Fruit fly (Drosophila melanogaster) whole organism, pupa: ENCODE data around the gene Ubx.
A peak's percentile ranks its signal among the peaks of the same experiment; 100 is the strongest.

Experiments used
- CG10348 ChIP-seq: fragments of 200-800 bp; sonication (Bioruptor generic); IDR thresholded peaks from 2 replicates; pipeline ENCODE4 v1.3.6; 2022; ENCODE audit warnings: missing biosample characterization, missing genetic modification characterization
- CG12605 ChIP-seq: fragments of 200-800 bp; sonication (Bioruptor generic); IDR thresholded peaks from 2 replicates; pipeline ENCODE4 v1.3.6; 2022; ENCODE audit warnings: missing biosample characterization, missing genetic modification characterization
- CG13204 ChIP-seq: fragments of 200-800 bp; sonication (Bioruptor generic); optimal IDR thresholded peaks from 2 replicates; lab custom pipeline; 2018; ENCODE audit warnings: missing biosample characterization, mild to moderate bottlenecking, missing genetic modification characterization, moderate library complexity
- CG14655 ChIP-seq: fragments of 200-800 bp; sonication (Bioruptor generic); optimal IDR thresholded peaks from 3 replicates; lab custom pipeline; 2017; ENCODE audit warnings: mild to moderate bottlenecking, missing biosample characterization, missing genetic modification reagents, missing genetic modification characterization
- CG15710 ChIP-seq: fragments of 200-800 bp; sonication (Bioruptor generic); optimal IDR thresholded peaks from 2 replicates; lab custom pipeline; 2018; ENCODE audit warnings: missing biosample characterization, mild to moderate bottlenecking, missing genetic modification characterization, moderate library complexity
- CG17806 ChIP-seq: fragments of 200-800 bp; sonication (Bioruptor generic); optimal IDR thresholded peaks from 2 replicates; lab custom pipeline; 2018; ENCODE audit warnings: missing biosample characterization, mild to moderate bottlenecking, missing genetic modification characterization, moderate library complexity
- CG32121 ChIP-seq: fragments of 200-800 bp; sonication (Bioruptor generic); IDR thresholded peaks from 2 replicates; pipeline ENCODE4 v1.3.6; 2022; ENCODE audit warnings: missing biosample characterization, missing genetic modification characterization
- CG34367 ChIP-seq: fragments of 200-800 bp; sonication (Bioruptor generic); optimal IDR thresholded peaks from 2 replicates; lab custom pipeline; 2018; ENCODE audit warnings: missing biosample characterization, mild to moderate bottlenecking, missing genetic modification characterization
- CG4496 ChIP-seq: fragments of 200-800 bp; sonication (Bioruptor generic); IDR thresholded peaks from 3 replicates; pipeline ENCODE4 v1.3.6; 2022; ENCODE audit warnings: missing biosample characterization, missing genetic modification characterization
- CG8159 ChIP-seq: fragments of 200-800 bp; sonication (Bioruptor generic); optimal IDR thresholded peaks from 3 replicates; lab custom pipeline; 2018; ENCODE audit warnings: missing biosample characterization, mild to moderate bottlenecking, missing genetic modification characterization, moderate library complexity
- CG8301 ChIP-seq: fragments of 200-800 bp; sonication (Bioruptor generic); optimal IDR thresholded peaks from 2 replicates; lab custom pipeline; 2018; ENCODE audit warnings: missing biosample characterization, mild to moderate bottlenecking, missing genetic modification characterization
- CG9948 ChIP-seq: fragments of 200-800 bp; sonication (Bioruptor generic); optimal IDR thresholded peaks from 2 replicates; lab custom pipeline; 2018; ENCODE audit warnings: missing biosample characterization, mild to moderate bottlenecking, missing genetic modification characterization, moderate library complexity
- D1 ChIP-seq: fragments of 200-800 bp; sonication (Bioruptor generic); optimal IDR thresholded peaks from 2 replicates; lab custom pipeline; 2018; ENCODE audit warnings: missing biosample characterization, mild to moderate bottlenecking, missing genetic modification characterization, moderate library complexity
- EcR ChIP-seq: fragments of 200-800 bp; sonication (Bioruptor generic); optimal IDR thresholded peaks from 3 replicates; lab custom pipeline; 2019; ENCODE audit warnings: missing biosample characterization, missing genetic modification characterization, mild to moderate bottlenecking, moderate library complexity, missing genetic modification reagents
- Ets98B ChIP-seq: fragments of 200-800 bp; sonication (Bioruptor generic); IDR thresholded peaks from 2 replicates; pipeline ENCODE4 v1.3.6; 2022; ENCODE audit warnings: missing biosample characterization, missing genetic modification characterization
- Pif1A ChIP-seq: fragments of 200-800 bp; sonication (Bioruptor generic); optimal IDR thresholded peaks from 3 replicates; lab custom pipeline; 2016; ENCODE audit warnings: missing biosample characterization, missing genetic modification characterization
- Pif1B ChIP-seq: fragments of 200-800 bp; sonication (Bioruptor generic); optimal IDR thresholded peaks from 3 replicates; lab custom pipeline; 2016; ENCODE audit warnings: missing biosample characterization, missing genetic modification characterization
- Snoo ChIP-seq: fragments of 200-800 bp; sonication (Bioruptor generic); optimal IDR thresholded peaks from 3 replicates; lab custom pipeline; 2017; ENCODE audit warnings: missing biosample characterization, mild to moderate bottlenecking, missing genetic modification characterization, inconsistent platforms
- fd96Ca ChIP-seq: fragments of 200-800 bp; sonication (Bioruptor generic); IDR thresholded peaks from 3 replicates; pipeline ENCODE4 v1.3.6; 2022; ENCODE audit warnings: missing biosample characterization, missing genetic modification characterization
- gl ChIP-seq: fragments of 200-800 bp; sonication (Bioruptor generic); optimal IDR thresholded peaks from 2 replicates; lab custom pipeline; 2018; ENCODE audit warnings: missing biosample characterization, mild to moderate bottlenecking, missing genetic modification characterization
- rn ChIP-seq: fragments of 200-800 bp; sonication (Bioruptor generic); IDR thresholded peaks from 2 replicates; pipeline ENCODE4 v1.3.6; 2022; ENCODE audit warnings: missing biosample characterization, missing genetic modification characterization

Ubx gene

dm6 chr3R:16664144-16664825, 69.9 kb downstream of the Ubx start:
- TF ChIP-seq CG12605 (GFP tag; lab: Robert Waterston, UW) (no peak), Snoo (tag; lab: Kevin White, UChicago) (no peak), EcR (GFP tag; lab: Kevin White, UChicago) (no peak), CG8159 (tag; lab: Kevin White, UChicago) (no peak), CG10348 (GFP tag; lab: Robert Waterston, UW) (no peak), Pif1B (no peak)

- TF ChIP-seq CG13204 (GFP tag; lab: Kevin White, UChicago) (no peak), Snoo (tag; lab: Kevin White, UChicago) (no peak), CG14655 (no peak), rn (GFP tag; lab: Robert Waterston, UW) (no peak), CG9948 (tag; lab: Kevin White, UChicago) (no peak), Pif1B (no peak), CG8301 (no peak), CG34367 (tag; lab: Kevin White, UChicago) (no peak), CG4496 (GFP tag; lab: Robert Waterston, UW) (no peak), CG17806 (no peak), CG15710 (tag; lab: Kevin White, UChicago) (no peak), Ets98B (GFP tag; lab: Robert Waterston, UW) (no peak), CG32121 (no peak), CG8159 (tag; lab: Kevin White, UChicago) (no peak), Pif1A (GFP tag; lab: Kevin White, UChicago) (no peak), CG12605 (GFP tag; lab: Robert Waterston, UW) (no peak), fd96Ca (GFP tag; lab: Robert Waterston, UW) (no peak), gl (tag; lab: Kevin White, UChicago) (no peak), CG10348 (GFP tag; lab: Robert Waterston, UW) (no peak), EcR (GFP tag; lab: Kevin White, UChicago) (no peak)
These were observed 72.5 kb downstream of the Ubx start for dm6 chr3R:16661693-16662092.

DNA sequence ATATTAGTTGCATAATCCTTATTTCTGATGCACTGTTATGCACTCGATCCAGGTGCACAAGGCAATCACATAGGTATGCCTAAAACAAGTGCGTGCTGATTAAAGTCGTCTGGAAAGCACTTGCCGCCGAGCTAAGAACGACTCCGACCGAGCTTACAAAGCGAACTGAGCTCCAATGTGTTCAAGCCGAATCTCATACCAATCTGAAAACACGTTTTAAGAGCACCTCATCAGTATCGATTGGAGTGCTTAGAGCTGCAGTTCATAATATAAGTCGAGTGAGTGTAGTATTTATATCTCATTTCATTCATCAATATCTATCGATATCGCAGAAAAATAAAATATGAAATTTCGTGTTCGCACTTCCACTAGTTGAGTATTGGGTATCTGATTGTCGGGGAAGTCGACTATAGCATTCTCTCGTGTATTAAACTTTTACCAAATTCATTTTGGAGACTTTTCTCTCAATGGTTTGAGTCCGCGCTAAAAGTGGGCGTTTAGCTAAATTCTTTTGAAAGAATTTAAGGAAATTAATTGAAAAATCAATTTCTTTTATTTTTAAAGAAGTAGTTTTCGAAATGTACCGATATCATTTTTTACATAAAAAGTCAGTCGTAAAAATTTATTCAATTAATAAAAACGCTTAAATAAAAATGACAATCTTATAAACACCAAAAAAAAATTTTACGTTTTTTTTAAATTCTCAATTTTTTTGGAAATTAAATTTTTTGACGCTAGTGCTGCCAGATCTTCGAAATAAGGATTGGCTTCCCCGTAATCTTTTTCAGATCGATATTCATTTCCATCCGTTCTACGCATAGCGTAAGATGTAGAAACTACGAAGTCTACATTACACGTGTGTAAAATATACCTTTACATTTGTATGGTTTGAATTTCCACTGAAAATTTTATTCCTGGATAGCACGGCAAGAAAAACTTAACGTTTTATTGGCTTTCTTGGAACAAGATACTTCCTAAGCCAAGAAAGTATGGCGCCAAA, 78.4 kb downstream of the Ubx start, which contains the start of gene modSP:
TSS of gene modSP (minus strand) at position 169 of the 1,000 bp plus-strand sequence.
- TF ChIP-seq CG10348 (GFP tag; lab: Robert Waterston, UW) (no peak), CG8301 (peak; percentile 18), CG8159 (tag; lab: Kevin White, UChicago) (peak; percentile 19), D1 (tag; lab: Kevin White, UChicago) (peak; percentile 13), CG4496 (GFP tag; lab: Robert Waterston, UW) (peak; percentile 68), Pif1A (GFP tag; lab: Kevin White, UChicago) (peak; percentile 59), CG14655 (no peak), CG17806 (peak; percentile 9), CG9948 (tag; lab: Kevin White, UChicago) (no peak), CG34367 (tag; lab: Kevin White, UChicago) (no peak), CG13204 (GFP tag; lab: Kevin White, UChicago) (no peak), Pif1B (no peak), CG15710 (tag; lab: Kevin White, UChicago) (no peak), gl (tag; lab: Kevin White, UChicago) (peak; percentile 31), fd96Ca (GFP tag; lab: Robert Waterston, UW) (peak; percentile 47; the same call in 1 of the 3 replicates), Snoo (tag; lab: Kevin White, UChicago) (peak; percentile 8), rn (GFP tag; lab: Robert Waterston, UW) (no peak), CG12605 (GFP tag; lab: Robert Waterston, UW) (peak; percentile 43; the same call in 1 of the 2 replicates), CG32121 (0 out of 2 replicates have a peak, but pooled peaks have one; percentile 13), EcR (GFP tag; lab: Kevin White, UChicago) (peak; percentile 66), Ets98B (GFP tag; lab: Robert Waterston, UW) (peak; percentile 54; the same call in 1 of the 2 replicates)

- no peak for TF ChIP-seq CG8159 (tag; lab: Kevin White, UChicago)
- TF ChIP-seq CG12605 (GFP tag; lab: Robert Waterston, UW): no peak
- no peak for TF ChIP-seq CG17806
- no peak for TF ChIP-seq CG13204 (GFP tag; lab: Kevin White, UChicago)
- no peak for TF ChIP-seq CG14655
- TF ChIP-seq D1 (tag; lab: Kevin White, UChicago): no peak
- no peak for TF ChIP-seq Pif1B
- TF ChIP-seq CG8301: no peak
- no peak for TF ChIP-seq Ets98B (GFP tag; lab: Robert Waterston, UW)
- TF ChIP-seq CG32121: no peak
- no peak for TF ChIP-seq Snoo (tag; lab: Kevin White, UChicago)
- no peak for TF ChIP-seq Pif1A (GFP tag; lab: Kevin White, UChicago)
- no peak for TF ChIP-seq EcR (GFP tag; lab: Kevin White, UChicago)
These were observed 79.2 kb downstream of the Ubx start for dm6 chr3R:16655000-16655493.

- TF ChIP-seq CG4496 (GFP tag; lab: Robert Waterston, UW) (no peak), CG32121 (no peak), CG34367 (tag; lab: Kevin White, UChicago) (no peak), rn (GFP tag; lab: Robert Waterston, UW) (no peak), CG9948 (tag; lab: Kevin White, UChicago) (no peak), D1 (tag; lab: Kevin White, UChicago) (no peak), CG13204 (GFP tag; lab: Kevin White, UChicago) (no peak), Pif1B (no peak), fd96Ca (GFP tag; lab: Robert Waterston, UW) (no peak), Pif1A (GFP tag; lab: Kevin White, UChicago) (no peak), CG8159 (tag; lab: Kevin White, UChicago) (no peak), Snoo (tag; lab: Kevin White, UChicago) (no peak), CG14655 (no peak), CG17806 (no peak), Ets98B (GFP tag; lab: Robert Waterston, UW) (no peak), CG10348 (GFP tag; lab: Robert Waterston, UW) (no peak), CG8301 (no peak), CG15710 (tag; lab: Kevin White, UChicago) (no peak), EcR (GFP tag; lab: Kevin White, UChicago) (no peak)
These were observed 82.1 kb downstream of the Ubx start, which contains the start of gene CG14907 for dm6 chr3R:16652091-16652490. Gene CG14907, minus strand, starts transcription at chr3R:16652319.
